Fruit fly (Drosophila melanogaster): Measurements from ENCODE around the gene CG31661.

CG31661 gene

DNA sequence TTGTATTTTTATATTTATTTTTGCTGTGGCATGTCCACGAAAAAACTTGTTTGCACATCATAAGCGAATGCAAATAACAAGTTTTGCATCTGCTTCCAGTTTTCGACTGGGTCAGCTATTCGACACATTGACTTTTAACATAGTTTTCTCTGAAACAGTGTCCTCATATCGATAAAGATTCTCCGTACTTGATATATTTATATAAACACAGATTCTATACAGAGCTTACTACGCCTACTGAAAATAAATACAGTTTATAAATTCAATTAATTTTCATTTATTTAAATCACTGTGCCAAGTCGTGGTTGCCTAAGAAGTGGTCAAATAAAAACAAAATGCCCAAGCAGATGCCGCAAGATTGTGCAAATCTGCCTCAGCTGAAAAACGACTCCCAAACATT, 38.2 kb downstream of the CG31661 start:
- no peak for TF ChIP-seq CG17801 (GFP tag; optimal IDR thresholded peaks at IDR 0.05; ENCODE audit: partially characterized antibody)

DNA sequence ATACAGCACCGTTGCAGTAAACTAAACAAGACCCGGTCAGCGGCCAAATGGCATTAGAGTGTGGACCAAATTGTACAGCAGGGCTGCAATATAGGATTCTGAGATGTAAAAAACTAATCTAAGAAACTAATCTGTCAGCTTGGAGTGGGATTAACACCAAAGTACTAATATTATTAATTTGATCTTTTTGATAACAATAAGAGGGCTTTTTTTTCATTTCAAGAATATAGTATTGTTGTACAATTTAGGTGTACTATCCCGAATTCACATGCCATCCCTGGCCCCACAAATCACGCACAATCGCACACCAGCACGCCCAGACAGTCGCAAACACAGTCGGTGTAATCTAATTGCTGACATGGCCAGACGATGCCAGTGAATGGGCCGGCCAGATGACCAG, 41.1 kb downstream of the CG31661 start:
- no peak for TF ChIP-seq CG17801 (GFP tag; optimal IDR thresholded peaks at IDR 0.05; ENCODE audit: partially characterized antibody)

DNA sequence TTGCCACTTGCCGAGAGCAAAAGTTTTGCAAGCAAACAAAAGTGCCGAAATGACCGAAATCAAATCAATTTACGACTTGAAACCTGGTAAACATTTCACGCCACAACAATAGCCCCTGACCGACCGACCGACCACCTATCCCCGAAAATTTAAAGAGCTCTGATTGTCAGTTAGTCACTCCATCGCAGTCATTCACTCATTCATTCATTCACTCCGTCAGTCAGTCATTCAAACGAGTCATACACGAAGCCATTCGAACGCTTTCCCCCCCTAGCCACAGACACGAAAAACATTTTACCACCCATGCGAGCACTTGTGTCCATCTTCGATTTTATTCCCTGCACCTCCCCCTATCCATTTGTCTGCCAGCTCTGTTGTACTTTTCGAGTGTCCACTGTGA, 50.8 kb downstream of the CG31661 start:
- no peak for TF ChIP-seq CG17801 (GFP tag; optimal IDR thresholded peaks at IDR 0.05; ENCODE audit: partially characterized antibody)
